Worm (Caenorhabditis elegans) whole organism, early embryonic: ENCODE measurements around the gene W05E10.1.

Experiments used
- B0310.2 ChIP-seq: sonication (generic microtip); optimal IDR thresholded peaks from 2 replicates; lab custom pipeline; 2016; ENCODE audit warnings: mild to moderate bottlenecking, missing genetic modification characterization, missing compliant biosample characterization
- F13C5.2 ChIP-seq: sonication (generic microtip); optimal IDR thresholded peaks from 2 replicates; lab custom pipeline; 2017; ENCODE audit warnings: mild to moderate bottlenecking, missing genetic modification characterization, inconsistent platforms, missing compliant biosample characterization
- aly-1 ChIP-seq: sonication (generic microtip); optimal IDR thresholded peaks from 2 replicates; lab custom pipeline; 2016; ENCODE audit warnings: missing genetic modification characterization, missing compliant biosample characterization
- ama-1 ChIP-seq: fragments of 150-350 bp; optimal IDR thresholded peaks from 2 replicates; lab custom pipeline; 2014
- hmbx-1 ChIP-seq: sonication (generic microtip); optimal IDR thresholded peaks from 2 replicates; lab custom pipeline; 2016; ENCODE audit warnings: mild to moderate bottlenecking, missing genetic modification characterization, missing compliant biosample characterization
- pes-1 ChIP-seq: fragments of 200-800 bp; sonication (Bioruptor generic); IDR thresholded peaks from 2 replicates; pipeline ENCODE4 v1.3.6; 2022; ENCODE audit warnings: missing genetic modification reagents, missing genetic modification characterization, missing compliant biosample characterization
- scrt-1 ChIP-seq: fragments of 200-800 bp; sonication (Bioruptor generic); IDR thresholded peaks from 2 replicates; pipeline ENCODE4 v1.3.6; 2022; ENCODE audit warnings: missing genetic modification characterization, missing compliant biosample characterization
- sea-1 ChIP-seq: fragments of 200-800 bp; sonication (Bioruptor generic); conservative IDR thresholded peaks from 2 replicates; pipeline ENCODE4 v1.3.6; 2022; ENCODE audit warnings: missing genetic modification characterization, missing compliant biosample characterization

Gene W05E10.1

ce11 chrV:11641298-11641787 is 50.1 kb downstream of the W05E10.1 start:
- TF ChIP-seq sea-1 (GFP tag; lab: Robert Waterston, UW) (no peak), aly-1 (tag; lab: Kevin White, UChicago) (no peak), scrt-1 (no peak), pes-1 (GFP tag; lab: Robert Waterston, UW) (no peak), F13C5.2 (tag; lab: Kevin White, UChicago) (no peak), hmbx-1 (tag; lab: Kevin White, UChicago) (no peak), ama-1 (lab: Kevin White, UChicago) (no peak), B0310.2 (tag; lab: Kevin White, UChicago) (no peak)
